Worm (Caenorhabditis elegans) whole organism, midembryonic: Measurements from ENCODE around the gene srh-293.

ENCODE experiments used
- T22C8.4 ChIP-seq: fragments of 200-800 bp; sonication (Bioruptor generic); IDR thresholded peaks from 2 replicates; pipeline ENCODE4 v1.3.6; 2022; ENCODE audit warnings: missing genetic modification characterization, missing compliant biosample characterization
- cog-1 ChIP-seq: sonication (generic microtip); optimal IDR thresholded peaks from 2 replicates; lab custom pipeline; 2016; ENCODE audit warnings: missing genetic modification characterization, missing compliant biosample characterization
- flt-1 ChIP-seq: fragments of 200-800 bp; sonication (Bioruptor generic); IDR thresholded peaks from 2 replicates; pipeline ENCODE4 v1.3.6; 2022; ENCODE audit warnings: missing genetic modification characterization, missing compliant biosample characterization
- klf-2 ChIP-seq: fragments of 200-800 bp; sonication (Bioruptor generic); conservative IDR thresholded peaks from 2 replicates; pipeline ENCODE4 v1.3.6; 2022; ENCODE audit warnings: missing genetic modification reagents, missing genetic modification characterization, missing compliant biosample characterization
- med-1 ChIP-seq: sonication (generic microtip); optimal IDR thresholded peaks from 2 replicates; lab custom pipeline; 2017; ENCODE audit warnings: missing genetic modification characterization, mild to moderate bottlenecking, missing compliant biosample characterization, antibody characterized with exemption, missing genetic modification reagents; ENCODE audit not compliant: insufficient read depth
- ref-1 ChIP-seq: fragments of 200-800 bp; sonication (Bioruptor generic); conservative IDR thresholded peaks from 2 replicates; pipeline ENCODE4 v1.3.6; 2022; ENCODE audit warnings: missing genetic modification reagents, missing genetic modification characterization, missing compliant biosample characterization
- tab-1 ChIP-seq: fragments of 200-800 bp; sonication (Bioruptor generic); IDR thresholded peaks from 2 replicates; pipeline ENCODE4 v1.3.6; 2022; ENCODE audit warnings: missing genetic modification characterization, missing compliant biosample characterization
- ztf-23 ChIP-seq: fragments of 200-800 bp; sonication (Bioruptor generic); IDR thresholded peaks from 2 replicates; pipeline ENCODE4 v1.3.6; 2022; ENCODE audit warnings: missing genetic modification reagents, missing genetic modification characterization, missing compliant biosample characterization
- ztf-29 ChIP-seq: fragments of 200-800 bp; sonication (Bioruptor generic); IDR thresholded peaks from 2 replicates; pipeline ENCODE4 v1.3.6; 2022; ENCODE audit warnings: missing genetic modification reagents, missing genetic modification characterization, missing compliant biosample characterization

The srh-293 gene

ce11 chrV:15879508-15879907, 13.6 kb downstream of the srh-293 start, which contains the start of gene nhr-84:
nhr-84 (minus strand) TSS chrV:15879608.
- no peak for TF ChIP-seq med-1 (GFP tag; lab: Kevin White, UChicago)
- TF ChIP-seq tab-1 (GFP tag; lab: Robert Waterston, UW), result no peak
- TF ChIP-seq cog-1 (tag; lab: Kevin White, UChicago), result no peak
- TF ChIP-seq T22C8.4 (GFP tag; lab: Robert Waterston, UW), result no peak
- TF ChIP-seq ztf-29 (GFP tag; lab: Robert Waterston, UW), result no peak
- TF ChIP-seq klf-2, result no peak
- no peak for TF ChIP-seq ztf-23
- TF ChIP-seq ref-1 (GFP tag; lab: Robert Waterston, UW), result no peak
- TF ChIP-seq flt-1 (GFP tag; lab: Robert Waterston, UW), result no peak

- no peak for TF ChIP-seq ref-1 (GFP tag; lab: Robert Waterston, UW)
Observed at ce11 chrV:15880033-15880432, 14.1 kb downstream of the srh-293 start.

ce11 chrV:15880705-15881104, 14.8 kb downstream of the srh-293 start:
- no peak for TF ChIP-seq T22C8.4 (GFP tag; lab: Robert Waterston, UW)
- TF ChIP-seq tab-1 (GFP tag; lab: Robert Waterston, UW), result no peak
- TF ChIP-seq ref-1 (GFP tag; lab: Robert Waterston, UW), result no peak
- no peak for TF ChIP-seq ztf-23
- TF ChIP-seq cog-1 (tag; lab: Kevin White, UChicago), result no peak
- TF ChIP-seq klf-2, result no peak
- TF ChIP-seq flt-1 (GFP tag; lab: Robert Waterston, UW), result no peak
- no peak for TF ChIP-seq med-1 (GFP tag; lab: Kevin White, UChicago)
- TF ChIP-seq ztf-29 (GFP tag; lab: Robert Waterston, UW), result no peak

- TF ChIP-seq T22C8.4 (GFP tag; lab: Robert Waterston, UW), result no peak
- no peak for TF ChIP-seq ztf-23
- no peak for TF ChIP-seq tab-1 (GFP tag; lab: Robert Waterston, UW)
- no peak for TF ChIP-seq cog-1 (tag; lab: Kevin White, UChicago)
- no peak for TF ChIP-seq ztf-29 (GFP tag; lab: Robert Waterston, UW)
- TF ChIP-seq klf-2, result no peak
- TF ChIP-seq ref-1 (GFP tag; lab: Robert Waterston, UW), result no peak
- TF ChIP-seq flt-1 (GFP tag; lab: Robert Waterston, UW), result no peak
- TF ChIP-seq med-1 (GFP tag; lab: Kevin White, UChicago), result no peak
Observed at ce11 chrV:15884698-15885097, 18.8 kb downstream of the srh-293 start, which contains the start of gene oac-42. oac-42 (minus strand) TSS chrV:15884798.

ce11 chrV:15885967-15886366, 20.0 kb downstream of the srh-293 start, which contains the start of gene T06C12.9:
T06C12.9 (minus strand) TSS chrV:15886067.
- TF ChIP-seq med-1 (GFP tag; lab: Kevin White, UChicago), result no peak
- no peak for TF ChIP-seq tab-1 (GFP tag; lab: Robert Waterston, UW)
- no peak for TF ChIP-seq flt-1 (GFP tag; lab: Robert Waterston, UW)
- TF ChIP-seq T22C8.4 (GFP tag; lab: Robert Waterston, UW), result no peak

- TF ChIP-seq klf-2, result no peak
- TF ChIP-seq cog-1 (tag; lab: Kevin White, UChicago), result no peak
- no peak for TF ChIP-seq ref-1 (GFP tag; lab: Robert Waterston, UW)
- TF ChIP-seq ztf-23, result no peak
- no peak for TF ChIP-seq T22C8.4 (GFP tag; lab: Robert Waterston, UW)
- no peak for TF ChIP-seq tab-1 (GFP tag; lab: Robert Waterston, UW)
Observed at ce11 chrV:15887708-15888295, 21.9 kb downstream of the srh-293 start.

ce11 chrV:15888751-15889150, 22.8 kb downstream of the srh-293 start, which contains the start of gene cgt-1:
cgt-1 (minus strand) TSS chrV:15888851.
- no peak for TF ChIP-seq med-1 (GFP tag; lab: Kevin White, UChicago)
- no peak for TF ChIP-seq flt-1 (GFP tag; lab: Robert Waterston, UW)
- no peak for TF ChIP-seq ztf-23
- no peak for TF ChIP-seq tab-1 (GFP tag; lab: Robert Waterston, UW)
- no peak for TF ChIP-seq cog-1 (tag; lab: Kevin White, UChicago)
- no peak for TF ChIP-seq ztf-29 (GFP tag; lab: Robert Waterston, UW)
- no peak for TF ChIP-seq T22C8.4 (GFP tag; lab: Robert Waterston, UW)

- TF ChIP-seq tab-1 (GFP tag; lab: Robert Waterston, UW) (no peak), flt-1 (GFP tag; lab: Robert Waterston, UW) (no peak), ztf-23 (no peak)
Observed at ce11 chrV:15890115-15890514, 24.2 kb downstream of the srh-293 start.

- TF ChIP-seq tab-1 (GFP tag; lab: Robert Waterston, UW) (no peak), T22C8.4 (GFP tag; lab: Robert Waterston, UW) (no peak), ztf-23 (no peak), cog-1 (tag; lab: Kevin White, UChicago) (no peak), klf-2 (no peak), med-1 (GFP tag; lab: Kevin White, UChicago) (no peak), flt-1 (GFP tag; lab: Robert Waterston, UW) (no peak), ref-1 (GFP tag; lab: Robert Waterston, UW) (no peak), ztf-29 (GFP tag; lab: Robert Waterston, UW) (no peak)
Observed at ce11 chrV:15891279-15891678, 25.3 kb downstream of the srh-293 start.

- TF ChIP-seq klf-2, result no peak
- TF ChIP-seq tab-1 (GFP tag; lab: Robert Waterston, UW), result no peak
- TF ChIP-seq T22C8.4 (GFP tag; lab: Robert Waterston, UW), result no peak
- no peak for TF ChIP-seq flt-1 (GFP tag; lab: Robert Waterston, UW)
- TF ChIP-seq ztf-23, result no peak
- TF ChIP-seq med-1 (GFP tag; lab: Kevin White, UChicago), result no peak
- TF ChIP-seq ref-1 (GFP tag; lab: Robert Waterston, UW), result no peak
- TF ChIP-seq cog-1 (tag; lab: Kevin White, UChicago), result no peak
- no peak for TF ChIP-seq ztf-29 (GFP tag; lab: Robert Waterston, UW)
Observed at ce11 chrV:15891761-15892160, 25.8 kb downstream of the srh-293 start, which contains the start of gene T06C12.12. T06C12.12 (plus strand) TSS chrV:15892061.
